Fruit fly (Drosophila melanogaster): ENCODE data around the gene Osi22.

The Osi22 gene

DNA sequence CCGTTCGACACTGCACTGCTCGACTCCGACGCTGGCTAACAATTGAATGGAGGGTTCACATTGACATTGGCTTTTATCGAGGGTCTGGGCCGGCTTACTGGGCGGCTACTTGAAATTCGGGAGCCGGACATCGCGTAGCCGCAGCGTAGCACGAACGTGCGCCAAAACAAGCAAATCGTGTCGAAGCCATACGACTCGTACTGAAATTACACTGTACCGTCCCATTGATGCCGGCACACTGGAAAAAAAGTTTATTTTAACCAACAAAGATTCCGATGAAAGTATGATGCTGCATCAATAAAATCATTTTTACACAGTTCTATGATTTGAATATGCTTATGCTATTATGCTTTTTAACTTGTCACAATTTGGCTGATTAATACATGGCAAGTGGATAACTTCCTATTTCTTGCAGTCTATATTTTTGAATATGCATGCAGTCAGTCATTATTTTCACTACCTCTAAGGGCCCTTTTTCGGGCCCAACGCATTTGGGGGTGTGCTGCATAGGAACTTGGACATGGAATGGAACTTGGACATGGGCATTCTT is 1.6 kb upstream of the Osi22 start, which contains the start of gene apn (continued):
- TF ChIP-seq Aef1 (GFP tag; IDR thresholded peaks at IDR 0.05) (no peak), ci (GFP tag; IDR thresholded peaks at IDR 0.05) (peak; percentile 50; the same call in 2 of the 3 replicates), Xbp1 (GFP tag; optimal IDR thresholded peaks at IDR 0.05) (peak; percentile 4), CG7372 (GFP tag; IDR thresholded peaks at IDR 0.05) (no peak), pb (GFP tag; optimal IDR thresholded peaks at IDR 0.05) (no peak), dmrt99B (tag; optimal IDR thresholded peaks at IDR 0.05) (peak; percentile 48), ase (GFP tag; IDR thresholded peaks at IDR 0.05) (no peak), Mes4 (GFP tag; optimal IDR thresholded peaks at IDR 0.05) (no peak), CG34224 (GFP tag; IDR thresholded peaks at IDR 0.05; ENCODE audit: partially characterized antibody) (no peak), vvl (GFP tag; IDR thresholded peaks at IDR 0.05) (peak; percentile 58), zen (tag; optimal IDR thresholded peaks at IDR 0.05) (no peak), Oli (tag; optimal IDR thresholded peaks at IDR 0.05) (peak; percentile 42), kni (GFP tag; optimal IDR thresholded peaks at IDR 0.05) (peak; percentile 66), CG1529 (GFP tag; optimal IDR thresholded peaks at IDR 0.05) (no peak), Stat92E (GFP tag; optimal IDR thresholded peaks at IDR 0.05) (no peak), CG9727 (GFP tag; optimal IDR thresholded peaks at IDR 0.05) (no peak), gt (GFP tag; IDR thresholded peaks at IDR 0.05) (no peak), gro (GFP tag; optimal IDR thresholded peaks at IDR 0.05) (no peak), C15 (GFP tag; IDR thresholded peaks at IDR 0.05) (no peak), Kr (GFP tag; optimal IDR thresholded peaks at IDR 0.05) (no peak), CG4424 (GFP tag; optimal IDR thresholded peaks at IDR 0.05) (no peak), fd96Cb (tag; optimal IDR thresholded peaks at IDR 0.05) (peak; percentile 1), ken (GFP tag; IDR thresholded peaks at IDR 0.05) (0 out of 3 replicates have a peak, but pooled peaks have one; percentile 19), bowl (GFP tag; IDR thresholded peaks at IDR 0.05) (no peak), fru (optimal IDR thresholded peaks at IDR 0.05) (no peak), D19A (tag; optimal IDR thresholded peaks at IDR 0.05) (no peak), HmgD (GFP tag; optimal IDR thresholded peaks at IDR 0.05) (no peak), gce (GFP tag; IDR thresholded peaks at IDR 0.05) (no peak), Elba2 (GFP tag; optimal IDR thresholded peaks at IDR 0.05) (no peak), Dp (GFP tag; optimal IDR thresholded peaks at IDR 0.05) (no peak), CG12744 (GFP tag; optimal IDR thresholded peaks at IDR 0.05) (no peak), p53 (GFP tag; optimal IDR thresholded peaks at IDR 0.05) (no peak), en (GFP tag; optimal IDR thresholded peaks at IDR 0.05) (no peak), CG30403 (GFP tag; optimal IDR thresholded peaks at IDR 0.05) (no peak), gem (tag; optimal IDR thresholded peaks at IDR 0.05) (no peak), CkIIα-i1 (GFP tag; IDR thresholded peaks at IDR 0.05) (no peak), CG9932 (GFP tag; IDR thresholded peaks at IDR 0.05) (no peak), Hr78 (GFP tag; optimal IDR thresholded peaks at IDR 0.05) (no peak), CG3838 (GFP tag; optimal IDR thresholded peaks at IDR 0.05) (no peak), insv (GFP tag; optimal IDR thresholded peaks at IDR 0.05) (no peak), CG31388 (GFP tag; optimal IDR thresholded peaks at IDR 0.05) (no peak), dimm (GFP tag; IDR thresholded peaks at IDR 0.05) (no peak), Sox102F (GFP tag; optimal IDR thresholded peaks at IDR 0.05) (peak; percentile 55), pita (GFP tag; optimal IDR thresholded peaks at IDR 0.05) (no peak), dysf (GFP tag; IDR thresholded peaks at IDR 0.05) (0 out of 3 replicates have a peak, but pooled peaks have one; percentile 41), Bgb (GFP tag; IDR thresholded peaks at IDR 0.05; ENCODE audit: partially characterized antibody) (no peak), CG3407 (GFP tag; optimal IDR thresholded peaks at IDR 0.05) (no peak), nom (GFP tag; optimal IDR thresholded peaks at IDR 0.05) (no peak), CG10209 (GFP tag; optimal IDR thresholded peaks at IDR 0.05) (peak; percentile 11), lab (GFP tag; optimal IDR thresholded peaks at IDR 0.05) (peak; percentile 23), HLHmδ (GFP tag; optimal IDR thresholded peaks at IDR 0.05) (no peak)

All from whole organism, embryonic.